Worm (Caenorhabditis elegans) whole organism, L1 larva: Measurements from ENCODE around the gene rom-1.

Source experiments
- C34B4.2 ChIP-seq: sonication (generic microtip); optimal IDR thresholded peaks from 2 replicates; lab custom pipeline; 2017; ENCODE audit warnings: mild to moderate bottlenecking, missing genetic modification characterization, missing compliant biosample characterization
- aly-2 ChIP-seq: fragments of 150-350 bp; optimal IDR thresholded peaks from 2 replicates; lab custom pipeline; 2014; ENCODE audit warnings: missing biosample characterization, missing genetic modification characterization
- blmp-1 ChIP-seq: fragments of 150-350 bp; optimal IDR thresholded peaks from 2 replicates; lab custom pipeline; 2014; ENCODE audit warnings: missing biosample characterization, missing genetic modification characterization
- dsc-1 ChIP-seq: sonication (generic microtip); optimal IDR thresholded peaks from 2 replicates; lab custom pipeline; 2016; ENCODE audit warnings: mild to moderate bottlenecking, missing genetic modification characterization, missing compliant biosample characterization
- egl-27 ChIP-seq, 2 experiments: fragments of 150-350 bp in 1 of 2; sonication (generic microtip); optimal IDR thresholded peaks; 3 replicates each; lab custom pipeline; 2017 to 2018; ENCODE audit warnings: missing biosample characterization in 2 of 2, missing genetic modification characterization in 2 of 2, missing genetic modification reagents in 2 of 2
- fkh-10 ChIP-seq: sonication (generic microtip); optimal IDR thresholded peaks from 2 replicates; lab custom pipeline; 2017; ENCODE audit warnings: missing biosample characterization, missing genetic modification reagents, missing genetic modification characterization
- fkh-4 ChIP-seq: sonication (generic microtip); optimal IDR thresholded peaks from 2 replicates; lab custom pipeline; 2016; ENCODE audit warnings: missing compliant biosample characterization, missing genetic modification characterization, borderline replicate concordance
- fkh-8 ChIP-seq: sonication (generic microtip); optimal IDR thresholded peaks from 2 replicates; lab custom pipeline; 2016; ENCODE audit warnings: mild to moderate bottlenecking, missing genetic modification characterization, missing compliant biosample characterization
- hlh-17 ChIP-seq: fragments of 200-800 bp; sonication (Bioruptor generic); optimal IDR thresholded peaks from 2 replicates; lab custom pipeline; 2018; ENCODE audit warnings: missing genetic modification characterization, mild to moderate bottlenecking, missing compliant biosample characterization, moderate library complexity, borderline replicate concordance
- hlh-4 ChIP-seq: sonication (generic microtip); optimal IDR thresholded peaks from 2 replicates; lab custom pipeline; 2016; ENCODE audit warnings: mild to moderate bottlenecking, missing genetic modification characterization, missing compliant biosample characterization
- jun-1 ChIP-seq: fragments of 150-350 bp; optimal IDR thresholded peaks from 2 replicates; lab custom pipeline; 2014; ENCODE audit warnings: missing biosample characterization, missing genetic modification reagents, missing genetic modification characterization
- lin-13 ChIP-seq: fragments of 150-350 bp; optimal IDR thresholded peaks from 2 replicates; lab custom pipeline; 2014; ENCODE audit warnings: missing biosample characterization, missing genetic modification reagents, missing genetic modification characterization
- mab-9 ChIP-seq: fragments of 200-800 bp; sonication (Bioruptor generic); IDR thresholded peaks from 2 replicates; pipeline ENCODE4 v1.3.6; 2022; ENCODE audit warnings: missing genetic modification reagents, missing genetic modification characterization, missing compliant biosample characterization
- nhr-20 ChIP-seq: sonication (generic microtip); optimal IDR thresholded peaks from 2 replicates; lab custom pipeline; 2016; ENCODE audit warnings: mild to moderate bottlenecking, missing genetic modification characterization, missing compliant biosample characterization
- nhr-237 ChIP-seq: fragments of 150-350 bp; optimal IDR thresholded peaks from 2 replicates; lab custom pipeline; 2014; ENCODE audit warnings: missing biosample characterization, missing genetic modification characterization
- nhr-76 ChIP-seq: sonication (generic microtip); optimal IDR thresholded peaks from 2 replicates; lab custom pipeline; 2017; ENCODE audit warnings: missing biosample characterization, missing genetic modification characterization
- nhr-77 ChIP-seq: fragments of 150-350 bp; optimal IDR thresholded peaks from 2 replicates; lab custom pipeline; 2014; ENCODE audit warnings: missing biosample characterization, missing genetic modification characterization
- nhr-85 ChIP-seq: sonication (generic microtip); peaks from one replicate; lab custom pipeline; 2016; ENCODE audit warnings: missing genetic modification characterization, inconsistent platforms, missing compliant biosample characterization
- nhr-90 ChIP-seq: sonication (generic microtip); optimal IDR thresholded peaks from 2 replicates; lab custom pipeline; 2016; ENCODE audit warnings: mild to moderate bottlenecking, missing genetic modification characterization, missing compliant biosample characterization; ENCODE audit not compliant: poor library complexity
- pqm-1 ChIP-seq: sonication (generic microtip); optimal IDR thresholded peaks from 3 replicates; lab custom pipeline; 2017; ENCODE audit warnings: missing biosample characterization, missing genetic modification characterization
- unc-30 ChIP-seq: sonication (generic microtip); optimal IDR thresholded peaks from 2 replicates; lab custom pipeline; 2017; ENCODE audit warnings: missing biosample characterization, missing genetic modification characterization
- unc-98 ChIP-seq: fragments of 200-800 bp; sonication (Bioruptor generic); IDR thresholded peaks from 2 replicates; pipeline ENCODE4 v1.3.6; 2022; ENCODE audit warnings: missing genetic modification characterization, missing compliant biosample characterization
- vab-15 ChIP-seq: sonication (generic microtip); optimal IDR thresholded peaks from 2 replicates; lab custom pipeline; 2017; ENCODE audit warnings: missing genotype, mild to moderate bottlenecking, missing genetic modification characterization, missing compliant biosample characterization
- zip-4 ChIP-seq: fragments of 200-800 bp; sonication (Bioruptor generic); optimal IDR thresholded peaks from 2 replicates; lab custom pipeline; 2018; ENCODE audit warnings: mild to moderate bottlenecking, missing genetic modification characterization, moderate library complexity, missing compliant biosample characterization
- ztf-4 ChIP-seq: fragments of 150-350 bp; optimal IDR thresholded peaks from 2 replicates; lab custom pipeline; 2014; ENCODE audit warnings: missing biosample characterization, missing genetic modification characterization

Gene rom-1

DNA sequence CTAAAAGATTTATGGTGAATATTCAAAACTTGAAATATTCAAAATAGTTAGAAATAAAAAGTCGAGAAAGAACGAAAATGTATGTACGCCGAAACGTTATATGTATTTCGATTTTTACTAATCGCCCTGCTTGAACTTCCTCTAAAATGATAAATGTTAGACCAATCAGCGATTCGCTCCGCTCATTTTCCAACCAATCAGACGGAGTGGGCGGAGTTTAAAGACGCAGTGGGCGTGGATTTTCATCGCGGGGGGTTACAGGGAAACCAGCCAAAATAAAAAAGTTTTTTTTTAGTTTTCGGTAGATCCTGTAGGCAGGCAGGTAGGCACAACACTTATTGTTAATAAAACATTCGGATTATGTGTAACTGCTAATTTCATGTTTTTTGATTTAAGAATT is 46.0 kb downstream of the rom-1 start:
- TF ChIP-seq nhr-85 = no peak
- no peak for TF ChIP-seq fkh-4 (tag; lab: Kevin White, UChicago)
- TF ChIP-seq lin-13 = no peak
- no peak for TF ChIP-seq jun-1 (tag; lab: Kevin White, UChicago)
- TF ChIP-seq nhr-237 (tag; lab: Kevin White, UChicago) = no peak
- no peak for TF ChIP-seq fkh-8 (tag; lab: Kevin White, UChicago)
- no peak for TF ChIP-seq nhr-77 (tag; lab: Kevin White, UChicago)
- TF ChIP-seq unc-30 = no peak
- no peak for TF ChIP-seq hlh-17 (GFP tag; lab: Kevin White, UChicago)
- no peak for TF ChIP-seq fkh-10 (GFP tag; lab: Kevin White, UChicago)
- no peak for TF ChIP-seq aly-2 (tag; lab: Kevin White, UChicago)
- TF ChIP-seq vab-15 (tag; lab: Kevin White, UChicago) = no peak

- no peak for TF ChIP-seq nhr-20 (tag; lab: Kevin White, UChicago)
- no peak for TF ChIP-seq zip-4 (GFP tag; lab: Kevin White, UChicago)
- TF ChIP-seq nhr-76 (tag; lab: Kevin White, UChicago) = no peak
- no peak for TF ChIP-seq unc-98 (GFP tag; lab: Robert Waterston, UW)
- no peak for TF ChIP-seq unc-30
- TF ChIP-seq hlh-4 (tag; lab: Kevin White, UChicago) = no peak
- no peak for TF ChIP-seq nhr-237 (tag; lab: Kevin White, UChicago)
- TF ChIP-seq pqm-1 (tag; lab: Kevin White, UChicago) = no peak
- TF ChIP-seq jun-1 (tag; lab: Kevin White, UChicago) = no peak
- TF ChIP-seq nhr-90 (tag; lab: Kevin White, UChicago) = no peak
- no peak for TF ChIP-seq hlh-17 (GFP tag; lab: Kevin White, UChicago)
- no peak for TF ChIP-seq egl-27 (tag; optimal IDR thresholded peaks at IDR 0.05; lab: Kevin White, UChicago)
- no peak for TF ChIP-seq C34B4.2
- no peak for TF ChIP-seq dsc-1 (tag; lab: Kevin White, UChicago)
- no peak for TF ChIP-seq ztf-4
- no peak for TF ChIP-seq mab-9 (GFP tag; lab: Robert Waterston, UW)
- TF ChIP-seq blmp-1 (tag; lab: Kevin White, UChicago) = no peak
- TF ChIP-seq fkh-10 (GFP tag; lab: Kevin White, UChicago) = no peak
These were observed 49.6 kb downstream of the rom-1 start, which contains the start of gene C26E6.1 for ce11 chrIII:4956566-4956965. TSS of gene C26E6.1 (plus strand) at chrIII:4956866.
